Worm (Caenorhabditis elegans): ENCODE results near the gene kin-18.

The kin-18 gene

DNA sequence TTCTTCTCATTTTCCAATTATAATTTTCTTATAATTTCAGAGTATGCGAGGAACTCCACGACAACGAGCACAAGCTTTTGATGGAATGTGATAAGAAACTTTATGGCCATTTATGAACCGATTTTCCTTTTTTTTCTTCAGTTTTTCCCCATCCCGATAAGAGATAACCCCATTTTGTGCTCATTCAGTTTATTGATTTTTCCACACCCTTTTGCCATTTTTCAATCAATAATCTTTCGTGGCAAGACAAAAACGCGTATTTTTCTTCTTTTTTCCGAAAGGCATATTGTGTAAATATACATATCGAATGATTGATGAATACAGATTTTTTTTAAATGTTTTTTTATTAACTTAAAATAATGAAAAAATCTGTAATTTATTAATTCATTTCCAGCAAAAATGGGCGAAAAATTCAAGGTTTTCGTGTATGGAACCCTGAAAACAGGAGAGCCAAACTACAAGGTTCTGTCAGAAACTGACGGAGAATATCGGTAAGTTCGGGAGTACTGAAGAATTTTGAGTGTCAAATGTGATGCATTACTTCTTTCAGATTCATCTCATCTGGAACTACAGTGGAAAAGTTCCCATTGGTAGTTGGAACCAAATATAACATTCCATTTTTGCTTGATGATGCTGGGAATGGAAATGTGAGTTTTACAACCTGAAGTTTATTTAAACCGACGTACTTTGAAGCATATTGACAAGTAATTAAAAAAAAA, 46.0 kb downstream of the kin-18 start, which contains the start of gene F42A10.9 (continued):
- no peak for TF ChIP-seq zag-1 (tag; optimal IDR thresholded peaks at IDR 0.05)
- no peak for TF ChIP-seq rnt-1 (tag; optimal IDR thresholded peaks at IDR 0.05)
- no peak for TF ChIP-seq hlh-17 (GFP tag; optimal IDR thresholded peaks at IDR 0.05; ENCODE audit: borderline replicate concordance)
- TF ChIP-seq unc-130 (tag; optimal IDR thresholded peaks at IDR 0.05) = no peak
- no peak for TF ChIP-seq nhr-20 (tag; optimal IDR thresholded peaks at IDR 0.05)
- no peak for TF ChIP-seq nhr-84 (tag; optimal IDR thresholded peaks at IDR 0.05)
- TF ChIP-seq snu-23 (GFP tag; optimal IDR thresholded peaks at IDR 0.05) = no peak
- TF ChIP-seq aly-2 (tag; optimal IDR thresholded peaks at IDR 0.05) = no peak
- no peak for TF ChIP-seq dpl-1 (GFP tag; optimal IDR thresholded peaks at IDR 0.05)
- no peak for TF ChIP-seq aha-1 (tag; optimal IDR thresholded peaks at IDR 0.05)
- no peak for TF ChIP-seq tlp-1 (tag; optimal IDR thresholded peaks at IDR 0.05)
- TF ChIP-seq Y116A8C.19 (tag; optimal IDR thresholded peaks at IDR 0.05; ENCODE audit: borderline replicate concordance) = no peak
- no peak for TF ChIP-seq hlh-4 (tag; optimal IDR thresholded peaks at IDR 0.05)
- TF ChIP-seq mab-9 (GFP tag; IDR thresholded peaks at IDR 0.05) = no peak
- no peak for TF ChIP-seq grh-1 (GFP tag; IDR thresholded peaks at IDR 0.05)
- TF ChIP-seq zip-4 (GFP tag; optimal IDR thresholded peaks at IDR 0.05) = no peak

DNA sequence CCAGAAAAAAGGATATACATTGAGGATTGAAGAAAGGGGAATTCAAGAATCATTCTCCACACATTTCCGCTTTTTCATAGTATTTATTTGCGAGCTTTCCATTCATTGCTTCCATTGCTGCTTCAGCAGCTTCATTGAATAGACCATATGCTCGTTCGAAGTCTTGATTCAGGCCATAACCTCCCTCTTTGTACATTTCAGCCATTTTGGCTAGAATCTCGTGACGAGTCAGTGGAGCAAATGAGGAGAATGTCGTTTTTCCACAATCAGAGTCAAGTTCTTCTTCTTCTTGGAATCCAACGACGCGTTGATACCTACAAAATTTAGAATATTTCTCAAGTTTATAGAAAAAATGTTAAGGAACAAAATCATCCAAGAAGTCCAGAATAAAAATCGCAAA, 46.8 kb downstream of the kin-18 start:
- no peak for TF ChIP-seq unc-86 (tag; optimal IDR thresholded peaks at IDR 0.05)
- no peak for TF ChIP-seq unc-62 (GFP tag; optimal IDR thresholded peaks at IDR 0.05)
- TF ChIP-seq skn-1 (tag; optimal IDR thresholded peaks at IDR 0.05) = no peak
- no peak for TF ChIP-seq zip-4 (GFP tag; optimal IDR thresholded peaks at IDR 0.05)
- TF ChIP-seq unc-98 (GFP tag; IDR thresholded peaks at IDR 0.05) = no peak
- TF ChIP-seq rnt-1 (tag; optimal IDR thresholded peaks at IDR 0.05) = no peak
- TF ChIP-seq efl-3 (GFP tag; optimal IDR thresholded peaks at IDR 0.05) = no peak
- TF ChIP-seq nhr-11 (tag; optimal IDR thresholded peaks at IDR 0.05) = no peak
- TF ChIP-seq swsn-7 (tag; optimal IDR thresholded peaks at IDR 0.05) = no peak
- TF ChIP-seq dpl-1 (GFP tag; optimal IDR thresholded peaks at IDR 0.05) = no peak
- TF ChIP-seq isw-1 (GFP tag; IDR thresholded peaks at IDR 0.05) = no peak
- no peak for TF ChIP-seq snpc-4 (tag; optimal IDR thresholded peaks at IDR 0.05)
- no peak for TF ChIP-seq egl-13 (tag; optimal IDR thresholded peaks at IDR 0.05)

- no peak for TF ChIP-seq egl-27 (tag; optimal IDR thresholded peaks at IDR 0.05)
- no peak for TF ChIP-seq xbp-1 (tag; optimal IDR thresholded peaks at IDR 0.05)
- no peak for TF ChIP-seq nhr-20 (tag; optimal IDR thresholded peaks at IDR 0.05)
- no peak for TF ChIP-seq nhr-19 (GFP tag; conservative IDR thresholded peaks at IDR 0.05)
- no peak for TF ChIP-seq fos-1 (tag; optimal IDR thresholded peaks at IDR 0.05)
- no peak for TF ChIP-seq nhr-71 (tag; optimal IDR thresholded peaks at IDR 0.05)
- TF ChIP-seq sup-37 (GFP tag; optimal IDR thresholded peaks at IDR 0.05) = no peak
- no peak for TF ChIP-seq lir-3 (tag; optimal IDR thresholded peaks at IDR 0.05; ENCODE audit: poor library complexity)
- no peak for TF ChIP-seq pax-3 (tag; optimal IDR thresholded peaks at IDR 0.05)
- no peak for TF ChIP-seq dsc-1 (tag; optimal IDR thresholded peaks at IDR 0.05)
- TF ChIP-seq ztf-4 (tag; optimal IDR thresholded peaks at IDR 0.05) = no peak
These were observed 48.2 kb downstream of the kin-18 start for ce11 chrIII:6166634-6167033.

DNA sequence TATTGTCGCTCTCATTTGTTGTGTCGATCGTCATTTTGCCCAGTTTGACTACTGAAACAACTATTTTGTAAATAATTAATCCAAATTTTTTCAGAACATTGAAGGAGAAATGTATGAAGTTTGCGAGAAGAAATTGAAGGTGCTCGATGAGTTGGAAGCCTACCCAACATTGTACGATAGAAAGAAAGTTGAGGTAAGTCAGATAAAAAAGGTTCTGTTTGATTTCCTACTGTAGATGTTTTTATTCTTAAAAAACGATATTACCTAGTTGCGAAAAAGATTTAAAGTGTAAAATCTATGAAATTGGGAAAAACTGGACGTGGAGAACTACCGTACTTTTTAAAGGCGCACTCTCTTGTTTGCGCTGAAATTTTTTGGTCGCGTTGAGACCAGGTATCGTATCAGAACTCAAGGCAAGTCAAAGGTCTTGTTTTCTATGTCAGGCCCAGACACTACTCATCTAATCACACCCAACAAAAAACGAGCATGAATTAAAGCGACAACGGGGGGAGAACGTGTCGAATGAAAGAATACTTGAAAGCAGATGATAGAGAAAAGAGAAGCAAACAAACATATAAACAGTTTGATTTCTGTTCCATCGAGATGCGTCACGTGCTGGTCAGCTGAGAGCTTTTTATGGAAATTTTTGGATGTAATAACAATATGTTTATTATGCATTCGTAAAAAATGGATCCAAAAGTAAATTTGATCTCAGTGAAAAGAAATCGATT, 50.2 kb downstream of the kin-18 start, which contains the start of gene efk-1:
Gene efk-1, minus strand, starts transcription at position 51 of the 731 bp plus-strand sequence.
- TF ChIP-seq rnt-1 (tag; optimal IDR thresholded peaks at IDR 0.05) = no peak
- no peak for TF ChIP-seq xbp-1 (tag; optimal IDR thresholded peaks at IDR 0.05)
- TF ChIP-seq lin-15B (tag; optimal IDR thresholded peaks at IDR 0.05) = no peak
- no peak for TF ChIP-seq nhr-76 (tag; optimal IDR thresholded peaks at IDR 0.05)
- no peak for TF ChIP-seq unc-86 (tag; optimal IDR thresholded peaks at IDR 0.05)
- TF ChIP-seq nhr-84 (tag; optimal IDR thresholded peaks at IDR 0.05) = no peak
- TF ChIP-seq C34B4.2 (tag; optimal IDR thresholded peaks at IDR 0.05) = no peak
- TF ChIP-seq tbx-2 (tag; optimal IDR thresholded peaks at IDR 0.05) = no peak
- no peak for TF ChIP-seq nhr-85 (tag)
- TF ChIP-seq C16A3.4 (tag; optimal IDR thresholded peaks at IDR 0.05) = peak; percentile 1
- no peak for TF ChIP-seq irx-1 (tag; optimal IDR thresholded peaks at IDR 0.05)
- no peak for TF ChIP-seq snpc-4 (tag; optimal IDR thresholded peaks at IDR 0.05)
- no peak for TF ChIP-seq zag-1 (tag; optimal IDR thresholded peaks at IDR 0.05)
- peak; percentile 8 for TF ChIP-seq lin-14 (GFP tag; optimal IDR thresholded peaks at IDR 0.05)
- TF ChIP-seq Y116A8C.19 (tag; optimal IDR thresholded peaks at IDR 0.05; ENCODE audit: borderline replicate concordance) = no peak
- TF ChIP-seq ceh-82 (tag; optimal IDR thresholded peaks at IDR 0.05) = no peak
- TF ChIP-seq hlh-4 (tag; optimal IDR thresholded peaks at IDR 0.05) = no peak
- TF ChIP-seq skn-1 (tag; optimal IDR thresholded peaks at IDR 0.05) = no peak
